Worm (Caenorhabditis elegans): ENCODE data around the gene D1086.9.
A peak's percentile ranks its signal among the peaks of the same experiment; 100 is the strongest.
"Not testable (repeated sequence)": the region's sequence is repeated elsewhere in the genome, so short reads cannot be mapped to it uniquely, and the experiment has no call there.

The D1086.9 gene

ce11 chrV:14103970-14104369 lies at the start of gene D1086.9:
D1086.9 (plus strand) TSS chrV:14104270.
- TF ChIP-seq pax-1 (tag; optimal IDR thresholded peaks at IDR 0.05) (no peak), syd-9 (tag; optimal IDR thresholded peaks at IDR 0.05) (no peak), ceh-24 (tag; optimal IDR thresholded peaks at IDR 0.05) (no peak), ceh-2 (tag; optimal IDR thresholded peaks at IDR 0.05) (no peak), ets-4 (tag; optimal IDR thresholded peaks at IDR 0.05) (no peak), ceh-19 (GFP tag; optimal IDR thresholded peaks at IDR 0.05) (no peak), lin-11 (tag; optimal IDR thresholded peaks at IDR 0.05) (no peak), fkh-10 (GFP tag; optimal IDR thresholded peaks at IDR 0.05) (no peak), hlh-30 (tag; optimal IDR thresholded peaks at IDR 0.05; ENCODE audit: insufficient read depth) (no peak), C08G9.2 (tag; optimal IDR thresholded peaks at IDR 0.05) (no peak), pha-2 (tag; optimal IDR thresholded peaks at IDR 0.05) (no peak), zip-5 (tag; optimal IDR thresholded peaks at IDR 0.05) (no peak), ceh-6 (GFP tag; optimal IDR thresholded peaks at IDR 0.05) (no peak), K09A11.1 (tag; optimal IDR thresholded peaks at IDR 0.05; ENCODE audit: insufficient read depth) (no peak), T23F11.4 (GFP tag; optimal IDR thresholded peaks at IDR 0.05) (no peak)

- TF ChIP-seq dmd-4 (tag; optimal IDR thresholded peaks at IDR 0.05; ENCODE audit: borderline replicate concordance) (peak; percentile 43), tbx-7 (tag; optimal IDR thresholded peaks at IDR 0.05) (peak; percentile 91), ets-4 (tag; optimal IDR thresholded peaks at IDR 0.05) (peak; percentile 97), hlh-30 (tag; optimal IDR thresholded peaks at IDR 0.05; ENCODE audit: insufficient read depth) (peak; percentile 90), elt-2 (tag; optimal IDR thresholded peaks at IDR 0.05) (peak; percentile 58), fkh-6 (tag; optimal IDR thresholded peaks at IDR 0.05) (peak; percentile 50), ztf-16 (tag; optimal IDR thresholded peaks at IDR 0.05) (peak; percentile 16), hlh-8 (tag; optimal IDR thresholded peaks at IDR 0.05) (peak; percentile 85), unc-42 (tag; optimal IDR thresholded peaks at IDR 0.05) (peak; percentile 66), sdc-2 (tag; optimal IDR thresholded peaks at IDR 0.05) (peak; percentile 66), fax-1 (tag; optimal IDR thresholded peaks at IDR 0.05) (peak; percentile 54), pqm-1 (tag; optimal IDR thresholded peaks at IDR 0.05) (peak; percentile 44), lim-6 (tag; optimal IDR thresholded peaks at IDR 0.05) (peak; percentile 35), hlh-6 (tag; optimal IDR thresholded peaks at IDR 0.05) (peak; percentile 62), dve-1 (tag; optimal IDR thresholded peaks at IDR 0.05) (peak; percentile 9), ceh-34 (tag; optimal IDR thresholded peaks at IDR 0.05) (peak; percentile 3), mec-3 (tag; optimal IDR thresholded peaks at IDR 0.05; ENCODE audit: borderline replicate concordance) (peak; percentile 83), ref-2 (tag; optimal IDR thresholded peaks at IDR 0.05) (peak; percentile 91), zip-5 (tag; optimal IDR thresholded peaks at IDR 0.05) (peak; percentile 75), ceh-18 (tag; optimal IDR thresholded peaks at IDR 0.05) (peak; percentile 76), unc-55 (GFP tag; optimal IDR thresholded peaks at IDR 0.05) (peak; percentile 39), rnt-1 (tag; optimal IDR thresholded peaks at IDR 0.05) (peak; percentile 84), unc-3 (GFP tag; conservative IDR thresholded peaks at IDR 0.05) (0 out of 2 replicates have a peak, but pooled peaks have one; percentile 40), nfya-1 (tag; optimal IDR thresholded peaks at IDR 0.05) (peak; percentile 37), ceh-14 (tag; optimal IDR thresholded peaks at IDR 0.05) (peak; percentile 65), ceh-2 (tag; optimal IDR thresholded peaks at IDR 0.05) (peak; percentile 92), F13H6.1 (tag; optimal IDR thresholded peaks at IDR 0.05) (peak; percentile 53), C08G9.2 (tag; optimal IDR thresholded peaks at IDR 0.05) (peak; percentile 99), ceh-31 (tag; optimal IDR thresholded peaks at IDR 0.05) (peak; percentile 92), tbx-2 (tag; optimal IDR thresholded peaks at IDR 0.05) (peak; percentile 91)
- TF ChIP-seq unc-3 (tag; optimal IDR thresholded peaks at IDR 0.05) = not testable (repeated sequence)
Measured at ce11 chrV:14055097-14055496, 49.0 kb upstream of the D1086.9 start.

Data from whole organism, late embryonic.